Worm (Caenorhabditis elegans): ENCODE data around the gene srw-101.
"Not testable (repeated sequence)": the region's sequence is repeated elsewhere in the genome, so short reads cannot be mapped to it uniquely, and the experiment has no call there.

ce11 chrV:1713761-1714160 is 8.3 kb upstream of the srw-101 start:
- not testable (repeated sequence) for TF ChIP-seq fkh-6 (tag; optimal IDR thresholded peaks at IDR 0.05); ceh-19 (GFP tag; optimal IDR thresholded peaks at IDR 0.05); pag-3 (tag; optimal IDR thresholded peaks at IDR 0.05; ENCODE audit: borderline replicate concordance); unc-55 (GFP tag; optimal IDR thresholded peaks at IDR 0.05); ama-1 (optimal IDR thresholded peaks at IDR 0.05); fkh-10 (GFP tag; optimal IDR thresholded peaks at IDR 0.05)
